Worm (Caenorhabditis elegans) whole organism, L2 larva: ENCODE results near the gene clec-51.

ENCODE experiments used
- F13H6.1 ChIP-seq: sonication (generic microtip); optimal IDR thresholded peaks from 2 replicates; lab custom pipeline; 2016; ENCODE audit warnings: missing genetic modification characterization, missing compliant biosample characterization
- aly-2 ChIP-seq: fragments of 150-350 bp; optimal IDR thresholded peaks from 2 replicates; lab custom pipeline; 2014; ENCODE audit warnings: missing biosample characterization, missing genetic modification characterization
- ama-1 ChIP-seq: fragments of 150-350 bp; optimal IDR thresholded peaks from 2 replicates; lab custom pipeline; 2018; ENCODE audit warnings: inconsistent platforms
- dmd-4 ChIP-seq: sonication (generic microtip); optimal IDR thresholded peaks from 2 replicates; lab custom pipeline; 2017; ENCODE audit warnings: missing biosample characterization, missing genetic modification characterization
- lin-39 ChIP-seq: fragments of 150-350 bp; optimal IDR thresholded peaks from 2 replicates; lab custom pipeline; 2014; ENCODE audit warnings: missing biosample characterization, missing genetic modification reagents, missing genetic modification characterization
- nhr-12 ChIP-seq: fragments of 150-350 bp; optimal IDR thresholded peaks from 2 replicates; lab custom pipeline; 2014; ENCODE audit warnings: missing biosample characterization, missing genetic modification characterization
- unc-62 ChIP-seq: fragments of 150-350 bp; optimal IDR thresholded peaks from 2 replicates; lab custom pipeline; 2014; ENCODE audit warnings: missing biosample characterization, missing genetic modification reagents, missing genetic modification characterization

DNA sequence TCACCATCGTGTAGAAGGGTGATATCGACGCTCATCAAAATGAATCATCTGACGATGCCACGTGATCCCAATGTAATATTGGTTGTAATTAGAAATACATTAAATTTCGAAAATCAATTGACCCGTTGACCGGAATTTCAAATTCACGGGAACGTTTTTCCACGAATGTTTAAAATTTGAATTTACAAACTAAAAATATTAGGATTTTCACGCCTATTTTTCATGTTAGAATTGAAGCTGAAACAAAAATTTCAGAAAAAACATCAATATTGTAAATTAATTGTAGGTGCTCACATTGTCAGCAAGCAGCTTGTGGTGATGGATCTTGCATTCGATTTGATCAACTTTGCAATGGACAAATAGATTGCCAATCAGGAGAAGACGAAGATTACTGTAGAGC lies 46.7 kb upstream of the clec-51 start, which contains the start of gene C07G1.6:
- TF ChIP-seq unc-62 (GFP tag; lab: Kevin White, UChicago), result no peak
- no peak for TF ChIP-seq ama-1 (lab: Kevin White, UChicago)
- TF ChIP-seq nhr-12 (tag; lab: Kevin White, UChicago), result no peak
- TF ChIP-seq F13H6.1 (tag; lab: Kevin White, UChicago), result no peak
- no peak for TF ChIP-seq aly-2 (tag; lab: Kevin White, UChicago)
- TF ChIP-seq lin-39 (tag; lab: Kevin White, UChicago), result no peak
- TF ChIP-seq dmd-4 (tag; lab: Kevin White, UChicago), result no peak
